Worm (Caenorhabditis elegans) whole organism, L2 larva: ENCODE data around the gene dsl-5.

Experiments used
- C34F6.9 ChIP-seq: fragments of 150-350 bp; optimal IDR thresholded peaks from 2 replicates; lab custom pipeline; 2014; ENCODE audit warnings: missing biosample characterization, missing genetic modification characterization
- F13H6.1 ChIP-seq: sonication (generic microtip); optimal IDR thresholded peaks from 2 replicates; lab custom pipeline; 2016; ENCODE audit warnings: missing genetic modification characterization, missing compliant biosample characterization
- R02D3.7 ChIP-seq: fragments of 150-350 bp; optimal IDR thresholded peaks from 2 replicates; lab custom pipeline; 2014; ENCODE audit warnings: missing biosample characterization, missing genetic modification characterization
- alr-1 ChIP-seq: fragments of 150-350 bp; optimal IDR thresholded peaks from 2 replicates; lab custom pipeline; 2014; ENCODE audit warnings: missing biosample characterization, missing genetic modification characterization
- aly-2 ChIP-seq: fragments of 150-350 bp; optimal IDR thresholded peaks from 2 replicates; lab custom pipeline; 2014; ENCODE audit warnings: missing biosample characterization, missing genetic modification characterization
- ceh-82 ChIP-seq: fragments of 150-350 bp; optimal IDR thresholded peaks from 2 replicates; lab custom pipeline; 2014; ENCODE audit warnings: missing biosample characterization, missing genetic modification characterization
- crh-2 ChIP-seq: sonication (generic microtip); optimal IDR thresholded peaks from 2 replicates; lab custom pipeline; 2017; ENCODE audit warnings: missing biosample characterization, missing genetic modification characterization
- elt-1 ChIP-seq: fragments of 150-350 bp; optimal IDR thresholded peaks from 2 replicates; lab custom pipeline; 2014; ENCODE audit warnings: missing biosample characterization, missing genetic modification characterization
- elt-3 ChIP-seq: sonication (generic microtip); optimal IDR thresholded peaks from 2 replicates; lab custom pipeline; 2017; ENCODE audit warnings: missing biosample characterization, missing genetic modification characterization
- fos-1 ChIP-seq: fragments of 150-350 bp; optimal IDR thresholded peaks from 2 replicates; lab custom pipeline; 2014; ENCODE audit warnings: missing biosample characterization, missing genetic modification characterization
- gmeb-1 ChIP-seq: fragments of 150-350 bp; optimal IDR thresholded peaks from 2 replicates; lab custom pipeline; 2014; ENCODE audit warnings: missing biosample characterization, missing genetic modification characterization
- lin-11 ChIP-seq: fragments of 150-350 bp; sonication (generic microtip); optimal IDR thresholded peaks from 2 replicates; lab custom pipeline; 2014; ENCODE audit warnings: missing biosample characterization, missing genetic modification characterization, inconsistent platforms, mixed read lengths
- lin-13 ChIP-seq: fragments of 150-350 bp; optimal IDR thresholded peaks from 2 replicates; lab custom pipeline; 2014; ENCODE audit warnings: missing biosample characterization, missing genetic modification reagents, missing genetic modification characterization
- lin-39 ChIP-seq: fragments of 150-350 bp; optimal IDR thresholded peaks from 2 replicates; lab custom pipeline; 2014; ENCODE audit warnings: missing biosample characterization, missing genetic modification reagents, missing genetic modification characterization
- lsy-2 ChIP-seq, 2 experiments: fragments of 150-350 bp in 1 of 2; sonication (generic microtip) in 1 of 2; optimal IDR thresholded peaks; 2 replicates each; lab custom pipeline; 2014 to 2017; ENCODE audit warnings: missing biosample characterization in 2 of 2, missing genetic modification characterization in 2 of 2
- mab-5 ChIP-seq: fragments of 150-350 bp; optimal IDR thresholded peaks from 2 replicates; lab custom pipeline; 2014; ENCODE audit warnings: missing biosample characterization, missing genetic modification characterization
- mdl-1 ChIP-seq, 2 experiments: fragments of 150-350 bp in 1 of 2; sonication (generic microtip) in 1 of 2; optimal IDR thresholded peaks; 2 replicates each; lab custom pipeline; 2017; ENCODE audit warnings: missing biosample characterization in 2 of 2, missing genetic modification characterization in 2 of 2
- nhr-10 ChIP-seq: sonication (generic microtip); optimal IDR thresholded peaks from 2 replicates; lab custom pipeline; 2017; ENCODE audit warnings: missing biosample characterization, missing genetic modification characterization
- nhr-11 ChIP-seq: fragments of 150-350 bp; optimal IDR thresholded peaks from 2 replicates; lab custom pipeline; 2014; ENCODE audit warnings: missing biosample characterization, missing genetic modification characterization
- nhr-12 ChIP-seq: fragments of 150-350 bp; optimal IDR thresholded peaks from 2 replicates; lab custom pipeline; 2014; ENCODE audit warnings: missing biosample characterization, missing genetic modification characterization
- nhr-129 ChIP-seq: fragments of 150-350 bp; optimal IDR thresholded peaks from 2 replicates; lab custom pipeline; 2014; ENCODE audit warnings: missing biosample characterization, missing genetic modification characterization
- nhr-23 ChIP-seq: fragments of 150-350 bp; optimal IDR thresholded peaks from 2 replicates; lab custom pipeline; 2014; ENCODE audit warnings: missing biosample characterization, missing genetic modification reagents, missing genetic modification characterization
- nhr-237 ChIP-seq: fragments of 150-350 bp; optimal IDR thresholded peaks from 2 replicates; lab custom pipeline; 2014; ENCODE audit warnings: missing biosample characterization, missing genetic modification characterization
- peb-1 ChIP-seq: fragments of 150-350 bp; optimal IDR thresholded peaks from 2 replicates; lab custom pipeline; 2014; ENCODE audit warnings: missing biosample characterization, missing genetic modification characterization
- sem-4 ChIP-seq: fragments of 150-350 bp; optimal IDR thresholded peaks from 2 replicates; lab custom pipeline; 2014; ENCODE audit warnings: missing biosample characterization, missing genetic modification reagents, missing genetic modification characterization
- skn-1 ChIP-seq: sonication (generic microtip); optimal IDR thresholded peaks from 2 replicates; lab custom pipeline; 2017; ENCODE audit warnings: missing biosample characterization, missing genetic modification characterization
- sma-3 ChIP-seq: sonication (generic microtip); optimal IDR thresholded peaks from 2 replicates; lab custom pipeline; 2016; ENCODE audit warnings: missing genetic modification reagents, missing genetic modification characterization, missing compliant biosample characterization
- sma-9 ChIP-seq, 2 experiments: fragments of 150-350 bp in 1 of 2; sonication (generic microtip) in 1 of 2; optimal IDR thresholded peaks; 2 replicates each; lab custom pipeline; 2014 to 2016; ENCODE audit warnings: missing genetic modification characterization in 2 of 2, mild to moderate bottlenecking in 1 of 2, missing biosample characterization in 1 of 2, missing compliant biosample characterization in 1 of 2, missing genetic modification reagents in 1 of 2, moderate library complexity in 1 of 2
- unc-39 ChIP-seq: fragments of 150-350 bp; optimal IDR thresholded peaks from 2 replicates; lab custom pipeline; 2014; ENCODE audit warnings: missing biosample characterization, missing genetic modification characterization
- unc-55 ChIP-seq: fragments of 150-350 bp; sonication (generic microtip); optimal IDR thresholded peaks from 3 replicates; lab custom pipeline; 2014; ENCODE audit warnings: missing biosample characterization, missing genetic modification reagents, missing genetic modification characterization
- unc-62 ChIP-seq: fragments of 150-350 bp; optimal IDR thresholded peaks from 2 replicates; lab custom pipeline; 2014; ENCODE audit warnings: missing biosample characterization, missing genetic modification reagents, missing genetic modification characterization
- ztf-1 ChIP-seq: fragments of 200-800 bp; sonication (Bioruptor generic); conservative IDR thresholded peaks from 2 replicates; pipeline ENCODE4 v1.3.6; 2022; ENCODE audit warnings: missing genetic modification characterization, missing compliant biosample characterization
- ztf-11 ChIP-seq: sonication (generic microtip); optimal IDR thresholded peaks from 2 replicates; lab custom pipeline; 2017; ENCODE audit warnings: missing biosample characterization, missing genetic modification characterization
- ztf-4 ChIP-seq: fragments of 150-350 bp; optimal IDR thresholded peaks from 2 replicates; lab custom pipeline; 2014; ENCODE audit warnings: missing biosample characterization, missing genetic modification characterization

Gene dsl-5

ce11 chrIV:11593415-11594190 lies 27.2 kb downstream of the dsl-5 start, which contains the start of gene F40F11.3 (continued):
- TF ChIP-seq nhr-129 (tag; lab: Kevin White, UChicago): peak; percentile 98

DNA sequence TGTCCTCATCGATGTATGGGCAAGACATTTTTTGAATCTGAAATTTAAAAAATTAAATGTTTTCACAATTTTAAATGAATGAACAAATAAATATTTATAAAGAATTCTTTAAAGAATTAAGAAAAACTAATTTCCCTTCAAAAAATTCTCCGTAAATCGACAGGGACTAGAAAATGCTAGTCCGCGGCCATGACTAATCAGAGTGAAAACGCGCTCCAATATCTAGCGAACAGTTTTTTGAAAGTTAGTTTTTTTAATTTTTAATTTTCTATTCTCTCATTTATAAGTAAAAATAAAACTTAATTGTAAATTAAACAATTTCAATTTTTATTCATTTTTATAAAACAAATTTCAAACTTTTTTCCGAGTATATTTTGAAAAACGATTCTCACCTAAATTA lies 28.0 kb downstream of the dsl-5 start:
- TF ChIP-seq sma-9 (GFP tag; optimal IDR thresholded peaks at IDR 0.05; lab: Kevin White, UChicago): peak; percentile 51
- TF ChIP-seq sma-9 (tag; optimal IDR thresholded peaks at IDR 0.05; lab: Kevin White, UChicago): no peak
- TF ChIP-seq nhr-237 (tag; lab: Kevin White, UChicago): no peak
- TF ChIP-seq lin-13 (GFP tag; lab: Kevin White, UChicago): peak; percentile 72
- TF ChIP-seq nhr-11 (tag; lab: Kevin White, UChicago): no peak
- no peak for TF ChIP-seq alr-1 (tag; lab: Kevin White, UChicago)
- peak; percentile 51 for TF ChIP-seq C34F6.9 (tag; lab: Kevin White, UChicago)
- no peak for TF ChIP-seq nhr-23 (tag; lab: Kevin White, UChicago)
- TF ChIP-seq gmeb-1: peak; percentile 7
- no peak for TF ChIP-seq F13H6.1 (tag; lab: Kevin White, UChicago)
- peak in 1 of 2 experiments; percentile 65 for TF ChIP-seq lsy-2 (tag; optimal IDR thresholded peaks at IDR 0.05; lab: Kevin White, UChicago)
- no peak for TF ChIP-seq mdl-1 (tag; optimal IDR thresholded peaks at IDR 0.05; lab: Kevin White, UChicago)
- TF ChIP-seq fos-1 (tag; lab: Kevin White, UChicago): peak; percentile 53
- TF ChIP-seq peb-1 (tag; lab: Kevin White, UChicago): no peak
- TF ChIP-seq ceh-82: no peak
- TF ChIP-seq elt-1 (tag; lab: Kevin White, UChicago): no peak
- no peak for TF ChIP-seq sem-4 (tag; lab: Kevin White, UChicago)
- TF ChIP-seq mab-5: no peak
- TF ChIP-seq crh-2 (tag; lab: Kevin White, UChicago): peak; percentile 27
- peak; percentile 79 for TF ChIP-seq unc-55 (GFP tag; lab: Kevin White, UChicago)

- no peak for TF ChIP-seq elt-3 (tag; lab: Kevin White, UChicago)
- TF ChIP-seq peb-1 (tag; lab: Kevin White, UChicago): no peak
- no peak for TF ChIP-seq lin-13 (GFP tag; lab: Kevin White, UChicago)
- TF ChIP-seq ztf-4: no peak
- TF ChIP-seq unc-39 (tag; lab: Kevin White, UChicago): no peak
- no peak for TF ChIP-seq lin-11 (tag; lab: Kevin White, UChicago)
- TF ChIP-seq aly-2 (tag; lab: Kevin White, UChicago): no peak
- no peak for TF ChIP-seq ztf-1 (GFP tag; lab: Robert Waterston, UW)
- no peak for TF ChIP-seq ztf-11 (tag; lab: Kevin White, UChicago)
- TF ChIP-seq F13H6.1 (tag; lab: Kevin White, UChicago): no peak
These were observed 28.6 kb downstream of the dsl-5 start, which contains the start of gene spe-36 for ce11 chrIV:11592165-11592564. spe-36 (minus strand) TSS chrIV:11592265.

ce11 chrIV:11586484-11586883 lies 34.3 kb downstream of the dsl-5 start:
- TF ChIP-seq unc-62 (GFP tag; lab: Kevin White, UChicago) (no peak), crh-2 (tag; lab: Kevin White, UChicago) (no peak), nhr-10 (tag; lab: Kevin White, UChicago) (no peak), alr-1 (tag; lab: Kevin White, UChicago) (no peak), unc-55 (GFP tag; lab: Kevin White, UChicago) (no peak), lin-39 (no peak), sma-3 (GFP tag; lab: Kevin White, UChicago) (no peak), nhr-12 (tag; lab: Kevin White, UChicago) (no peak), skn-1 (tag; lab: Kevin White, UChicago) (no peak), nhr-237 (tag; lab: Kevin White, UChicago) (no peak), C34F6.9 (tag; lab: Kevin White, UChicago) (no peak), R02D3.7 (no peak), sem-4 (tag; lab: Kevin White, UChicago) (no peak), gmeb-1 (no peak), F13H6.1 (tag; lab: Kevin White, UChicago) (no peak)
